Fruit fly (Drosophila melanogaster) whole organism, embryonic: ENCODE results near the gene CG5928.

Source experiments
- C15 ChIP-seq: fragments of 200-800 bp; sonication (Bioruptor generic); IDR thresholded peaks from 3 replicates; pipeline ENCODE4 v1.3.6; 2022; ENCODE audit warnings: missing biosample characterization, missing genetic modification characterization
- CG10209 ChIP-seq: fragments of 200-800 bp; sonication (Bioruptor generic); optimal IDR thresholded peaks from 3 replicates; lab custom pipeline; 2017; ENCODE audit warnings: missing biosample characterization, mild to moderate bottlenecking, missing genetic modification characterization, missing genetic modification reagents
- CG14014 ChIP-seq: fragments of 200-800 bp; sonication (Bioruptor generic); IDR thresholded peaks from 2 replicates; pipeline ENCODE4 v1.3.6; 2022; ENCODE audit warnings: missing biosample characterization, missing genetic modification characterization
- CG14667 ChIP-seq: fragments of 200-800 bp; sonication (Bioruptor generic); IDR thresholded peaks from 2 replicates; pipeline ENCODE4 v1.3.6; 2022; ENCODE audit warnings: missing biosample characterization, missing genetic modification characterization
- CG14710 ChIP-seq: fragments of 200-800 bp; sonication (Bioruptor generic); optimal IDR thresholded peaks from 3 replicates; lab custom pipeline; 2019; ENCODE audit warnings: missing biosample characterization, mild to moderate bottlenecking, missing genetic modification characterization, moderate library complexity
- CG17568 ChIP-seq: fragments of 200-800 bp; sonication (Bioruptor generic); optimal IDR thresholded peaks from 2 replicates; lab custom pipeline; 2018; ENCODE audit warnings: missing biosample characterization, mild to moderate bottlenecking, missing genetic modification characterization, moderate library complexity
- CG17829 ChIP-seq: fragments of 200-800 bp; optimal IDR thresholded peaks from 2 replicates; lab custom pipeline; 2019; ENCODE audit warnings: missing biosample characterization, mild to moderate bottlenecking, missing genetic modification characterization, moderate library complexity
- CG18011 ChIP-seq: fragments of 200-800 bp; sonication (Bioruptor generic); optimal IDR thresholded peaks from 2 replicates; lab custom pipeline; 2017; ENCODE audit warnings: missing biosample characterization, missing genetic modification characterization, mild to moderate bottlenecking, moderate library complexity, missing genotype
- CG3065 ChIP-seq: fragments of 200-800 bp; sonication (Bioruptor generic); optimal IDR thresholded peaks from 2 replicates; lab custom pipeline; 2016; ENCODE audit warnings: missing biosample characterization, missing genetic modification characterization
- CG31388 ChIP-seq: fragments of 200-800 bp; sonication (Bioruptor generic); optimal IDR thresholded peaks from 2 replicates; lab custom pipeline; 2016; ENCODE audit warnings: missing biosample characterization, missing genetic modification characterization
- CG6689 ChIP-seq: fragments of 200-800 bp; sonication (Bioruptor generic); IDR thresholded peaks from 2 replicates; pipeline ENCODE4 v1.3.6; 2022; ENCODE audit warnings: missing biosample characterization, missing genetic modification characterization
- CG9727 ChIP-seq: fragments of 200-800 bp; sonication (Bioruptor generic); optimal IDR thresholded peaks from 3 replicates; lab custom pipeline; 2017; ENCODE audit warnings: missing biosample characterization, mild to moderate bottlenecking, missing genetic modification characterization
- CG9797 ChIP-seq: fragments of 200-800 bp; sonication (Bioruptor generic); optimal IDR thresholded peaks from 3 replicates; lab custom pipeline; 2018; ENCODE audit warnings: missing biosample characterization, mild to moderate bottlenecking, missing genetic modification characterization
- Deaf1 ChIP-seq: fragments of 200-800 bp; optimal IDR thresholded peaks from 3 replicates; lab custom pipeline; 2019; ENCODE audit warnings: missing biosample characterization, mild to moderate bottlenecking, missing genetic modification characterization, moderate library complexity
- Dip3 ChIP-seq: fragments of 200-800 bp; sonication (Bioruptor generic); optimal IDR thresholded peaks from 3 replicates; lab custom pipeline; 2016; ENCODE audit warnings: missing biosample characterization, missing genetic modification characterization
- Fer3 ChIP-seq: fragments of 200-800 bp; sonication (Bioruptor generic); optimal IDR thresholded peaks from 2 replicates; lab custom pipeline; 2018; ENCODE audit warnings: missing biosample characterization, mild to moderate bottlenecking, missing genetic modification characterization, moderate library complexity
- HLH4C ChIP-seq: fragments of 200-800 bp; sonication (Bioruptor generic); IDR thresholded peaks from 3 replicates; pipeline ENCODE4 v1.3.6; 2022; ENCODE audit warnings: missing biosample characterization, missing genetic modification characterization; ENCODE audit not compliant: partially characterized antibody
- Hsf ChIP-seq: fragments of 200-800 bp; sonication (Bioruptor generic); optimal IDR thresholded peaks from 3 replicates; lab custom pipeline; 2016; ENCODE audit warnings: missing biosample characterization, missing genetic modification characterization
- Neu2 ChIP-seq: fragments of 200-800 bp; sonication (Bioruptor generic); optimal IDR thresholded peaks from 3 replicates; lab custom pipeline; 2016; ENCODE audit warnings: missing biosample characterization, missing genetic modification characterization, borderline replicate concordance
- Nf-YB ChIP-seq: fragments of 200-800 bp; sonication (Bioruptor generic); optimal IDR thresholded peaks from 3 replicates; lab custom pipeline; 2019; ENCODE audit warnings: missing biosample characterization, mild to moderate bottlenecking, missing genetic modification characterization, moderate library complexity
- Rfx ChIP-seq: fragments of 200-800 bp; sonication (Bioruptor generic); IDR thresholded peaks from 2 replicates; pipeline ENCODE4 v1.3.6; 2022; ENCODE audit warnings: missing biosample characterization, missing genetic modification characterization
- Six4 ChIP-seq: fragments of 200-800 bp; sonication (Bioruptor generic); optimal IDR thresholded peaks from 2 replicates; lab custom pipeline; 2016; ENCODE audit warnings: missing biosample characterization, missing genetic modification characterization
- Xbp1 ChIP-seq: fragments of 200-800 bp; sonication (Bioruptor generic); optimal IDR thresholded peaks from 3 replicates; lab custom pipeline; 2016; ENCODE audit warnings: missing biosample characterization, mild to moderate bottlenecking, missing genetic modification characterization
- ac ChIP-seq: fragments of 200-800 bp; sonication (Bioruptor generic); optimal IDR thresholded peaks from 3 replicates; lab custom pipeline; 2017; ENCODE audit warnings: missing biosample characterization, mild to moderate bottlenecking, missing genetic modification characterization
- ase ChIP-seq: fragments of 200-800 bp; sonication (Bioruptor generic); IDR thresholded peaks from 3 replicates; pipeline ENCODE4 v1.3.6; 2022; ENCODE audit warnings: missing biosample characterization, missing genetic modification characterization
- bbx ChIP-seq: fragments of 200-800 bp; sonication (Bioruptor generic); IDR thresholded peaks from 2 replicates; pipeline ENCODE4 v1.3.6; 2022; ENCODE audit warnings: missing biosample characterization, missing genetic modification characterization; ENCODE audit not compliant: partially characterized antibody
- chif ChIP-seq, 2 experiments: fragments of 200-800 bp; sonication (Bioruptor generic); optimal IDR thresholded peaks; 3 replicates each; lab custom pipeline; 2016; ENCODE audit warnings: missing biosample characterization in 2 of 2, missing genetic modification characterization in 2 of 2
- chinmo ChIP-seq: fragments of 200-800 bp; sonication (Bioruptor generic); IDR thresholded peaks from 4 replicates; pipeline ENCODE4 v1.3.6; 2022; ENCODE audit warnings: missing biosample characterization, missing genetic modification characterization; ENCODE audit not compliant: partially characterized antibody
- chm ChIP-seq: fragments of 200-800 bp; sonication (Bioruptor generic); IDR thresholded peaks from 2 replicates; pipeline ENCODE4 v1.3.6; 2022; ENCODE audit warnings: missing biosample characterization, missing genetic modification characterization
- crc ChIP-seq: fragments of 200-800 bp; sonication (Bioruptor generic); optimal IDR thresholded peaks from 2 replicates; lab custom pipeline; 2016; ENCODE audit warnings: missing biosample characterization, missing genetic modification characterization
- eve ChIP-seq, 2 experiments: fragments of >200 bp; optimal IDR thresholded peaks; 2 replicates each; lab custom pipeline; 2017; ENCODE audit warnings: missing biosample characterization in 2 of 2, missing genetic modification characterization in 2 of 2
- fd3F ChIP-seq: fragments of 200-800 bp; sonication (Bioruptor generic); optimal IDR thresholded peaks from 2 replicates; lab custom pipeline; 2018; ENCODE audit warnings: missing biosample characterization, mild to moderate bottlenecking, missing genetic modification characterization, moderate library complexity
- fd96Cb ChIP-seq: fragments of 200-800 bp; sonication (Bioruptor generic); optimal IDR thresholded peaks from 2 replicates; lab custom pipeline; 2018; ENCODE audit warnings: missing biosample characterization, mild to moderate bottlenecking, missing genetic modification characterization, moderate library complexity
- fru ChIP-seq: fragments of >200 bp; optimal IDR thresholded peaks from 2 replicates; lab custom pipeline; 2017
- gcm ChIP-seq: fragments of 200-800 bp; sonication (Bioruptor generic); optimal IDR thresholded peaks from 2 replicates; lab custom pipeline; 2019; ENCODE audit warnings: missing biosample characterization, mild to moderate bottlenecking, missing genetic modification characterization, moderate library complexity
- grn ChIP-seq: fragments of 200-800 bp; sonication (Bioruptor generic); optimal IDR thresholded peaks from 3 replicates; lab custom pipeline; 2017; ENCODE audit warnings: missing biosample characterization, missing genetic modification characterization
- hbn ChIP-seq: fragments of 200-800 bp; sonication (Bioruptor generic); IDR thresholded peaks from 2 replicates; pipeline ENCODE4 v1.3.6; 2022; ENCODE audit warnings: missing biosample characterization, missing genetic modification characterization; ENCODE audit not compliant: partially characterized antibody
- ind ChIP-seq: fragments of 200-800 bp; sonication (Bioruptor generic); optimal IDR thresholded peaks from 3 replicates; lab custom pipeline; 2016; ENCODE audit warnings: missing biosample characterization, missing genetic modification characterization
- jigr1 ChIP-seq: fragments of 200-800 bp; sonication (Bioruptor generic); IDR thresholded peaks from 3 replicates; pipeline ENCODE4 v1.3.6; 2022; ENCODE audit warnings: missing biosample characterization, missing genetic modification characterization
- kah ChIP-seq: fragments of 200-800 bp; sonication (Bioruptor generic); optimal IDR thresholded peaks from 2 replicates; lab custom pipeline; 2018; ENCODE audit warnings: missing biosample characterization, mild to moderate bottlenecking, missing genetic modification characterization
- lbe ChIP-seq: fragments of 200-800 bp; sonication (Bioruptor generic); optimal IDR thresholded peaks from 2 replicates; lab custom pipeline; 2016; ENCODE audit warnings: missing biosample characterization, mild to moderate bottlenecking, missing genetic modification characterization
- nau ChIP-seq: fragments of 200-800 bp; sonication (Bioruptor generic); optimal IDR thresholded peaks from 3 replicates; lab custom pipeline; 2017; ENCODE audit warnings: missing biosample characterization, mild to moderate bottlenecking, missing genetic modification characterization, missing genetic modification reagents
- odd ChIP-seq: fragments of 200-800 bp; sonication (Bioruptor generic); optimal IDR thresholded peaks from 2 replicates; lab custom pipeline; 2017; ENCODE audit warnings: missing biosample characterization, mild to moderate bottlenecking, missing genetic modification characterization
- schlank ChIP-seq: fragments of 200-800 bp; sonication (Bioruptor generic); optimal IDR thresholded peaks from 2 replicates; lab custom pipeline; 2018; ENCODE audit warnings: missing biosample characterization, mild to moderate bottlenecking, missing genetic modification characterization
- sd ChIP-seq: fragments of 200-800 bp; sonication (Bioruptor generic); optimal IDR thresholded peaks from 3 replicates; lab custom pipeline; 2018; ENCODE audit warnings: missing biosample characterization, mild to moderate bottlenecking, missing genetic modification characterization, moderate library complexity
- shn ChIP-seq: fragments of 200-800 bp; sonication (Bioruptor generic); optimal IDR thresholded peaks from 3 replicates; lab custom pipeline; 2016; ENCODE audit warnings: missing biosample characterization, missing genetic modification characterization
- sisA ChIP-seq: fragments of 200-800 bp; sonication (Bioruptor generic); IDR thresholded peaks from 2 replicates; pipeline ENCODE4 v1.3.6; 2022; ENCODE audit warnings: missing biosample characterization, missing genetic modification characterization
- so ChIP-seq: fragments of 200-800 bp; sonication (Bioruptor generic); IDR thresholded peaks from 3 replicates; pipeline ENCODE4 v1.3.6; 2022; ENCODE audit warnings: missing biosample characterization, missing genetic modification characterization
- sr ChIP-seq: fragments of 200-800 bp; sonication (Bioruptor generic); IDR thresholded peaks from 3 replicates; pipeline ENCODE4 v1.3.6; 2022; ENCODE audit warnings: missing biosample characterization, missing genetic modification characterization
- sug ChIP-seq: fragments of 200-800 bp; optimal IDR thresholded peaks from 2 replicates; lab custom pipeline; 2019; ENCODE audit warnings: missing biosample characterization, mild to moderate bottlenecking, missing genetic modification characterization, moderate library complexity
- vfl ChIP-seq: fragments of 200-800 bp; sonication (Bioruptor generic); optimal IDR thresholded peaks from 2 replicates; lab custom pipeline; 2016; ENCODE audit warnings: missing biosample characterization, missing genetic modification characterization
- wdn ChIP-seq: fragments of 200-800 bp; sonication (Bioruptor generic); IDR thresholded peaks from 2 replicates; pipeline ENCODE4 v1.3.6; 2022; ENCODE audit warnings: missing biosample characterization, missing genetic modification characterization

The CG5928 gene

dm6 chrX:6109872-6110271 is 42.1 kb downstream of the CG5928 start (continued):
- TF ChIP-seq lbe (GFP tag; lab: Kevin White, UChicago) (no peak), chif (GFP tag; optimal IDR thresholded peaks at IDR 0.05; lab: Kevin White, UChicago) (peak in 1 of 2 experiments; percentile 58), fd96Cb (tag; lab: Kevin White, UChicago) (peak; percentile 18), fru (lab: Kevin White, UChicago) (no peak), CG14710 (tag; lab: Kevin White, UChicago) (peak; percentile 20), shn (GFP tag; lab: Kevin White, UChicago) (peak; percentile 65), Neu2 (GFP tag; lab: Kevin White, UChicago) (no peak), chinmo (no peak), jigr1 (GFP tag; lab: Robert Waterston, UW) (no peak), fd3F (GFP tag; lab: Kevin White, UChicago) (no peak), Nf-YB (GFP tag; lab: Kevin White, UChicago) (no peak), CG17568 (GFP tag; lab: Kevin White, UChicago) (no peak), sr (GFP tag; lab: Robert Waterston, UW) (peak; percentile 56; the same call in 1 of the 3 replicates), crc (GFP tag; lab: Kevin White, UChicago) (no peak), ase (GFP tag; lab: Robert Waterston, UW) (no peak), ind (GFP tag; lab: Kevin White, UChicago) (peak; percentile 41), Fer3 (tag; lab: Kevin White, UChicago) (no peak), CG14014 (GFP tag; lab: Robert Waterston, UW) (0 out of 2 replicates have a peak, but pooled peaks have one; percentile 22), CG17829 (tag; lab: Kevin White, UChicago) (peak; percentile 14), nau (GFP tag; lab: Kevin White, UChicago) (no peak), CG31388 (GFP tag; lab: Kevin White, UChicago) (no peak), Dip3 (GFP tag; lab: Kevin White, UChicago) (peak; percentile 33), CG10209 (peak; percentile 5), Six4 (GFP tag; lab: Kevin White, UChicago) (no peak), CG9797 (no peak), schlank (no peak), chm (GFP tag; lab: Robert Waterston, UW) (peak; percentile 67; the same call in 1 of the 2 replicates), gcm (GFP tag; lab: Kevin White, UChicago) (no peak), odd (GFP tag; lab: Kevin White, UChicago) (no peak), Deaf1 (tag; lab: Kevin White, UChicago) (no peak), grn (GFP tag; lab: Kevin White, UChicago) (no peak), CG18011 (GFP tag; lab: Kevin White, UChicago) (no peak), C15 (no peak; the same call in 2 of the 3 replicates), Rfx (GFP tag; lab: Robert Waterston, UW) (peak; percentile 86), wdn (GFP tag; lab: Robert Waterston, UW) (no peak), hbn (GFP tag; lab: Robert Waterston, UW) (no peak), eve (GFP tag; optimal IDR thresholded peaks at IDR 0.05; lab: Kevin White, UChicago) (no peak), Xbp1 (GFP tag; lab: Kevin White, UChicago) (peak; percentile 64), sisA (no peak), CG9727 (GFP tag; lab: Kevin White, UChicago) (peak; percentile 17), sd (no peak), bbx (GFP tag; lab: Robert Waterston, UW) (no peak), Hsf (no peak), CG14667 (GFP tag; lab: Robert Waterston, UW) (peak; percentile 29; the same call in 1 of the 2 replicates), ac (no peak), CG6689 (no peak), sug (no peak), CG3065 (GFP tag; lab: Kevin White, UChicago) (no peak), vfl (no peak), HLH4C (GFP tag; lab: Robert Waterston, UW) (no peak), so (no peak), kah (GFP tag; lab: Kevin White, UChicago) (no peak)
